Fruit fly (Drosophila melanogaster) whole organism, embryonic: ENCODE data around the gene CG11980.

Source experiments
- Ada2b ChIP-seq: fragments of 200-800 bp; sonication (Bioruptor generic); IDR thresholded peaks from 2 replicates; pipeline ENCODE4 v1.3.6; 2022; ENCODE audit warnings: missing biosample characterization, missing genetic modification characterization
- CG11560 ChIP-seq: fragments of 200-800 bp; sonication (Bioruptor generic); IDR thresholded peaks from 3 replicates; pipeline ENCODE4 v1.3.6; 2022; ENCODE audit warnings: missing biosample characterization, missing genetic modification characterization
- CG17359 ChIP-seq: fragments of 200-800 bp; sonication (Bioruptor generic); optimal IDR thresholded peaks from 3 replicates; lab custom pipeline; 2018; ENCODE audit warnings: missing biosample characterization, mild to moderate bottlenecking, missing genetic modification characterization, moderate library complexity
- CG33213 ChIP-seq: fragments of 200-800 bp; sonication (Bioruptor generic); optimal IDR thresholded peaks from 3 replicates; lab custom pipeline; 2016; ENCODE audit warnings: missing biosample characterization, missing genetic modification characterization
- CG3407 ChIP-seq: fragments of 200-800 bp; sonication (Bioruptor generic); optimal IDR thresholded peaks from 2 replicates; lab custom pipeline; 2018; ENCODE audit warnings: missing biosample characterization, mild to moderate bottlenecking, missing genetic modification characterization
- CG3838 ChIP-seq: fragments of 200-800 bp; sonication (Bioruptor generic); optimal IDR thresholded peaks from 3 replicates; lab custom pipeline; 2016; ENCODE audit warnings: missing biosample characterization, missing genetic modification characterization
- CG4854 ChIP-seq: fragments of 200-800 bp; sonication (Bioruptor generic); optimal IDR thresholded peaks from 2 replicates; lab custom pipeline; 2016; ENCODE audit warnings: missing biosample characterization, missing genetic modification characterization, inconsistent platforms
- CG5953 ChIP-seq: fragments of 200-800 bp; sonication (Bioruptor generic); IDR thresholded peaks from 2 replicates; pipeline ENCODE4 v1.3.6; 2022; ENCODE audit warnings: missing biosample characterization, missing genetic modification characterization
- CG6175 ChIP-seq: fragments of 200-800 bp; sonication (Bioruptor generic); IDR thresholded peaks from 3 replicates; pipeline ENCODE4 v1.3.6; 2022; ENCODE audit warnings: missing biosample characterization, missing genetic modification characterization
- CG6791 ChIP-seq: fragments of 200-800 bp; sonication (Bioruptor generic); IDR thresholded peaks from 3 replicates; pipeline ENCODE4 v1.3.6; 2022; ENCODE audit warnings: missing biosample characterization, missing genetic modification characterization; ENCODE audit not compliant: partially characterized antibody
- CG7745 ChIP-seq: fragments of 200-800 bp; sonication (Bioruptor generic); optimal IDR thresholded peaks from 2 replicates; lab custom pipeline; 2018; ENCODE audit warnings: missing biosample characterization, mild to moderate bottlenecking, missing genetic modification characterization, moderate library complexity
- CG8359 ChIP-seq: fragments of 200-800 bp; sonication (Bioruptor generic); optimal IDR thresholded peaks from 2 replicates; lab custom pipeline; 2017; ENCODE audit warnings: missing biosample characterization, mild to moderate bottlenecking, missing genetic modification characterization, borderline replicate concordance
- CG9437 ChIP-seq: fragments of 200-800 bp; sonication (Bioruptor generic); optimal IDR thresholded peaks from 2 replicates; lab custom pipeline; 2018; ENCODE audit warnings: missing biosample characterization, mild to moderate bottlenecking, missing genetic modification characterization
- CG9932 ChIP-seq: fragments of 200-800 bp; sonication (Bioruptor generic); IDR thresholded peaks from 2 replicates; pipeline ENCODE4 v1.3.6; 2022; ENCODE audit warnings: missing biosample characterization, missing genetic modification characterization
- Dll ChIP-seq: fragments of 200-800 bp; sonication (Bioruptor generic); IDR thresholded peaks from 4 replicates; pipeline ENCODE4 v1.3.6; 2022; ENCODE audit warnings: missing biosample characterization, missing genetic modification characterization; ENCODE audit not compliant: partially characterized antibody
- Doc2 ChIP-seq: fragments of 200-800 bp; sonication (Bioruptor generic); IDR thresholded peaks from 2 replicates; pipeline ENCODE4 v1.3.6; 2022; ENCODE audit warnings: missing biosample characterization, missing genetic modification characterization
- Doc3 ChIP-seq: fragments of 200-800 bp; sonication (Bioruptor generic); IDR thresholded peaks from 3 replicates; pipeline ENCODE4 v1.3.6; 2022; ENCODE audit warnings: missing biosample characterization, missing genetic modification characterization; ENCODE audit not compliant: partially characterized antibody
- Ets65A ChIP-seq: fragments of 200-800 bp; sonication (Bioruptor generic); peaks from one replicate; lab custom pipeline; 2016; ENCODE audit warnings: missing biosample characterization, missing genetic modification characterization
- Fer2 ChIP-seq: fragments of 200-800 bp; sonication (Bioruptor generic); optimal IDR thresholded peaks from 2 replicates; lab custom pipeline; 2018; ENCODE audit warnings: missing biosample characterization, mild to moderate bottlenecking, missing genetic modification characterization, moderate library complexity
- HLH3B ChIP-seq: fragments of 200-800 bp; sonication (Bioruptor generic); IDR thresholded peaks from 2 replicates; pipeline ENCODE4 v1.3.6; 2022; ENCODE audit warnings: missing biosample characterization, missing genetic modification characterization
- MBD-R2 ChIP-seq: fragments of 200-800 bp; sonication (Bioruptor generic); IDR thresholded peaks from 2 replicates; pipeline ENCODE4 v1.3.6; 2022; ENCODE audit warnings: missing biosample characterization, missing genetic modification characterization
- Mad ChIP-seq: fragments of 200-800 bp; sonication (Bioruptor generic); optimal IDR thresholded peaks from 2 replicates; lab custom pipeline; 2016; ENCODE audit warnings: missing biosample characterization, missing genetic modification characterization
- NFAT ChIP-seq: fragments of 200-800 bp; sonication (Bioruptor generic); IDR thresholded peaks from 2 replicates; pipeline ENCODE4 v1.3.6; 2022; ENCODE audit warnings: missing biosample characterization, missing genetic modification characterization
- Nf-YC ChIP-seq: fragments of 200-800 bp; optimal IDR thresholded peaks from 3 replicates; lab custom pipeline; 2019; ENCODE audit warnings: missing biosample characterization, mild to moderate bottlenecking, missing genetic modification characterization, moderate library complexity
- NfI ChIP-seq: fragments of 200-800 bp; sonication (Bioruptor generic); optimal IDR thresholded peaks from 3 replicates; lab custom pipeline; 2018; ENCODE audit warnings: missing biosample characterization, mild to moderate bottlenecking, missing genetic modification characterization, moderate library complexity
- Stat92E ChIP-seq, 3 experiments: fragments of >200 bp in 2 of 3; fragments of 200-800 bp in 1 of 3; sonication (Bioruptor generic) in 1 of 3; optimal IDR thresholded peaks; 2 replicates each; lab custom pipeline; 2017 to 2019; ENCODE audit warnings: missing biosample characterization in 3 of 3, missing genetic modification characterization in 3 of 3, mild to moderate bottlenecking in 1 of 3, moderate library complexity in 1 of 3
- Taf1 ChIP-seq: fragments of 200-800 bp; sonication (Bioruptor generic); IDR thresholded peaks from 2 replicates; pipeline ENCODE4 v1.3.6; 2022; ENCODE audit warnings: missing biosample characterization, missing genetic modification characterization
- Tbp ChIP-seq: fragments of >200 bp; optimal IDR thresholded peaks from 2 replicates; lab custom pipeline; 2018; ENCODE audit warnings: missing biosample characterization, missing genetic modification characterization
- Usf ChIP-seq: fragments of 200-800 bp; sonication (Bioruptor generic); optimal IDR thresholded peaks from 2 replicates; lab custom pipeline; 2017; ENCODE audit warnings: missing genotype, missing biosample characterization, missing genetic modification characterization
- amos ChIP-seq: fragments of 200-800 bp; sonication (Bioruptor generic); IDR thresholded peaks from 2 replicates; pipeline ENCODE4 v1.3.6; 2022; ENCODE audit warnings: missing biosample characterization, missing genetic modification characterization; ENCODE audit not compliant: partially characterized antibody
- aop ChIP-seq: fragments of 200-800 bp; sonication (Bioruptor generic); IDR thresholded peaks from 2 replicates; pipeline ENCODE4 v1.3.6; 2022; ENCODE audit warnings: missing biosample characterization, missing genetic modification characterization
- da ChIP-seq: fragments of 200-800 bp; sonication (Bioruptor generic); optimal IDR thresholded peaks from 2 replicates; lab custom pipeline; 2016; ENCODE audit warnings: missing biosample characterization, missing genetic modification characterization
- gcm ChIP-seq: fragments of 200-800 bp; sonication (Bioruptor generic); optimal IDR thresholded peaks from 2 replicates; lab custom pipeline; 2019; ENCODE audit warnings: missing biosample characterization, mild to moderate bottlenecking, missing genetic modification characterization, moderate library complexity
- gcm2 ChIP-seq: fragments of 200-800 bp; sonication (Bioruptor generic); optimal IDR thresholded peaks from 2 replicates; lab custom pipeline; 2016; ENCODE audit warnings: missing biosample characterization, missing genetic modification characterization
- h ChIP-seq: fragments of >200 bp; optimal IDR thresholded peaks from 2 replicates; lab custom pipeline; 2017
- hkb ChIP-seq, 2 experiments: fragments of 200-800 bp in 1 of 2; fragments of >200 bp in 1 of 2; sonication (Bioruptor generic) in 1 of 2; IDR thresholded peaks in 1 of 2; optimal IDR thresholded peaks in 1 of 2; 2 replicates each; pipeline versions ENCODE4 v1.3.6 to Lab custom; 2017 to 2022; ENCODE audit warnings: missing biosample characterization in 1 of 2, missing genetic modification characterization in 1 of 2
- klu ChIP-seq: fragments of 200-800 bp; sonication (Bioruptor generic); IDR thresholded peaks from 2 replicates; pipeline ENCODE4 v1.3.6; 2022; ENCODE audit warnings: missing biosample characterization, missing genetic modification characterization
- lilli ChIP-seq: fragments of 200-800 bp; sonication (Bioruptor generic); optimal IDR thresholded peaks from 3 replicates; lab custom pipeline; 2016; ENCODE audit warnings: missing biosample characterization, missing genetic modification characterization
- lmd ChIP-seq: fragments of 200-800 bp; sonication (Bioruptor generic); IDR thresholded peaks from 2 replicates; pipeline ENCODE4 v1.3.6; 2022; ENCODE audit warnings: missing biosample characterization, missing genetic modification characterization
- nom ChIP-seq: fragments of 200-800 bp; sonication (Bioruptor generic); optimal IDR thresholded peaks from 2 replicates; lab custom pipeline; 2017; ENCODE audit warnings: missing biosample characterization, missing genetic modification characterization, mild to moderate bottlenecking, moderate library complexity, missing genetic modification reagents
- oc ChIP-seq: fragments of 200-800 bp; sonication (Bioruptor generic); optimal IDR thresholded peaks from 2 replicates; lab custom pipeline; 2018; ENCODE audit warnings: missing biosample characterization, mild to moderate bottlenecking, missing genetic modification characterization, moderate library complexity
- pb ChIP-seq: fragments of 200-800 bp; sonication (Bioruptor generic); optimal IDR thresholded peaks from 3 replicates; lab custom pipeline; 2016; ENCODE audit warnings: missing biosample characterization, missing genetic modification characterization
- prd ChIP-seq, 3 experiments: fragments of >200 bp in 2 of 3; fragments of 200-800 bp in 1 of 3; sonication (Bioruptor generic) in 1 of 3; optimal IDR thresholded peaks in 2 of 3; IDR thresholded peaks in 1 of 3; 2 replicates in 2 of 3; 3 replicates in 1 of 3; pipeline versions ENCODE4 v1.3.6 to Lab custom; 2017 to 2022; ENCODE audit warnings: missing biosample characterization in 1 of 3, missing genetic modification characterization in 1 of 3
- rib ChIP-seq: fragments of 200-800 bp; sonication (Bioruptor generic); IDR thresholded peaks from 2 replicates; pipeline ENCODE4 v1.3.6; 2022; ENCODE audit warnings: missing biosample characterization, missing genetic modification characterization
- salm ChIP-seq: fragments of 200-800 bp; sonication (Bioruptor generic); optimal IDR thresholded peaks from 2 replicates; lab custom pipeline; 2018; ENCODE audit warnings: missing biosample characterization, mild to moderate bottlenecking, missing genetic modification characterization
- sisA ChIP-seq: fragments of 200-800 bp; sonication (Bioruptor generic); IDR thresholded peaks from 2 replicates; pipeline ENCODE4 v1.3.6; 2022; ENCODE audit warnings: missing biosample characterization, missing genetic modification characterization
- tup ChIP-seq: fragments of 200-800 bp; sonication (Bioruptor generic); optimal IDR thresholded peaks from 2 replicates; lab custom pipeline; 2016; ENCODE audit warnings: missing biosample characterization, mild to moderate bottlenecking, missing genetic modification characterization, moderate library complexity
- unc-4 ChIP-seq: fragments of 200-800 bp; sonication (Bioruptor generic); IDR thresholded peaks from 2 replicates; pipeline ENCODE4 v1.3.6; 2022; ENCODE audit warnings: missing biosample characterization, missing genetic modification characterization; ENCODE audit not compliant: partially characterized antibody
- z ChIP-seq: fragments of 200-800 bp; sonication (Bioruptor generic); IDR thresholded peaks from 3 replicates; pipeline ENCODE4 v1.3.6; 2022; ENCODE audit warnings: missing biosample characterization, missing genetic modification characterization

CG11980 gene

dm6 chr3R:9031797-9032418 is 28.1 kb downstream of the CG11980 start (continued):
- TF ChIP-seq Dll (GFP tag; lab: Robert Waterston, UW) (no peak), gcm (peak; percentile 68), Nf-YC (tag; lab: Kevin White, UChicago) (peak; percentile 30), da (GFP tag; lab: Kevin White, UChicago) (no peak), CG33213 (GFP tag; lab: Kevin White, UChicago) (peak; percentile 48), Tbp (no peak), klu (GFP tag; lab: Robert Waterston, UW) (peak; percentile 29; the same call in 1 of the 2 replicates), CG11560 (peak; percentile 69; the same call in 2 of the 3 replicates), Ada2b (GFP tag; lab: Robert Waterston, UW) (peak; percentile 89), CG7745 (no peak), tup (GFP tag; lab: Kevin White, UChicago) (peak; percentile 83), CG6791 (GFP tag; lab: Robert Waterston, UW) (no peak), sisA (peak; percentile 91), CG8359 (GFP tag; lab: Kevin White, UChicago) (no peak), Taf1 (GFP tag; lab: Robert Waterston, UW) (peak; percentile 74), CG4854 (GFP tag; lab: Kevin White, UChicago) (peak; percentile 80), gcm2 (GFP tag; lab: Kevin White, UChicago) (peak; percentile 85), NFAT (GFP tag; lab: Robert Waterston, UW) (peak; percentile 84), z (GFP tag; lab: Robert Waterston, UW) (no peak), CG5953 (GFP tag; lab: Robert Waterston, UW) (peak; percentile 93), Doc2 (GFP tag; lab: Robert Waterston, UW) (no peak), salm (tag; lab: Kevin White, UChicago) (peak; percentile 85), h (lab: Kevin White, UChicago) (no peak), CG3407 (GFP tag; lab: Kevin White, UChicago) (peak; percentile 77), MBD-R2 (GFP tag; lab: Robert Waterston, UW) (peak; percentile 85), lmd (GFP tag; lab: Robert Waterston, UW) (peak; percentile 89), Mad (GFP tag; lab: Kevin White, UChicago) (peak; percentile 77), amos (GFP tag; lab: Robert Waterston, UW) (no peak), Stat92E (GFP tag; optimal IDR thresholded peaks at IDR 0.05; lab: Kevin White, UChicago) (peak in 1 of 3 experiments; percentile 95), CG9932 (GFP tag; lab: Robert Waterston, UW) (peak; percentile 87), Doc3 (GFP tag; lab: Robert Waterston, UW) (no peak), aop (GFP tag; lab: Robert Waterston, UW) (peak; percentile 62; the same call in 1 of the 2 replicates), unc-4 (no peak), hkb (optimal IDR thresholded peaks at IDR 0.05; lab: Kevin White, UChicago) (no peak), hkb (GFP tag; IDR thresholded peaks at IDR 0.05; lab: Robert Waterston, UW) (peak; percentile 96), nom (peak; percentile 97), pb (GFP tag; lab: Kevin White, UChicago) (peak; percentile 76), Fer2 (tag; lab: Kevin White, UChicago) (peak; percentile 49), lilli (GFP tag; lab: Kevin White, UChicago) (peak; percentile 94), Ets65A (GFP tag; lab: Kevin White, UChicago) (peak; percentile 85), oc (tag; lab: Kevin White, UChicago) (peak; percentile 92), CG9437 (peak; percentile 69), rib (GFP tag; lab: Robert Waterston, UW) (peak; percentile 50; the same call in 1 of the 2 replicates), CG6175 (peak; percentile 74; the same call in 2 of the 3 replicates), HLH3B (GFP tag; lab: Robert Waterston, UW) (peak; percentile 92), prd (optimal IDR thresholded peaks at IDR 0.05; lab: Kevin White, UChicago) (no peak), prd (GFP tag; IDR thresholded peaks at IDR 0.05; lab: Robert Waterston, UW) (peak; percentile 90), CG3838 (GFP tag; lab: Kevin White, UChicago) (peak; percentile 71), NfI (GFP tag; lab: Kevin White, UChicago) (peak; percentile 91), CG17359 (tag; lab: Kevin White, UChicago) (peak; percentile 95), Usf (GFP tag; lab: Kevin White, UChicago) (peak; percentile 64)
